Fruit fly (Drosophila melanogaster) whole organism, embryonic: ENCODE measurements around the gene Rad60.

Experiments
- Asciz ChIP-seq: fragments of 200-800 bp; sonication (Bioruptor generic); optimal IDR thresholded peaks from 2 replicates; lab custom pipeline; 2017; ENCODE audit warnings: missing biosample characterization, mild to moderate bottlenecking, missing genetic modification characterization, missing genetic modification reagents
- Awh ChIP-seq: fragments of 200-800 bp; sonication (Bioruptor generic); IDR thresholded peaks from 2 replicates; pipeline ENCODE4, ENCODE4 v1.3.6; 2022; ENCODE audit warnings: missing biosample characterization, missing genetic modification characterization
- B-H1 ChIP-seq: fragments of 200-800 bp; sonication (Bioruptor generic); IDR thresholded peaks from 3 replicates; pipeline ENCODE4 v1.3.6; 2022; ENCODE audit warnings: missing biosample characterization, missing genetic modification characterization
- B-H2 ChIP-seq: fragments of 200-800 bp; sonication (Bioruptor generic); optimal IDR thresholded peaks from 2 replicates; lab custom pipeline; 2018; ENCODE audit warnings: missing biosample characterization, mild to moderate bottlenecking, missing genetic modification characterization
- CG10431 ChIP-seq: fragments of 200-800 bp; sonication (Bioruptor generic); optimal IDR thresholded peaks from 3 replicates; lab custom pipeline; 2018; ENCODE audit warnings: missing biosample characterization, mild to moderate bottlenecking, missing genetic modification characterization
- CG10979 ChIP-seq: fragments of 200-800 bp; sonication (Bioruptor generic); optimal IDR thresholded peaks from 2 replicates; lab custom pipeline; 2018; ENCODE audit warnings: missing biosample characterization, mild to moderate bottlenecking, missing genetic modification characterization, moderate library complexity
- CG14441 ChIP-seq: fragments of 200-800 bp; sonication (Bioruptor generic); IDR thresholded peaks from 2 replicates; pipeline ENCODE4 v1.3.6; 2022; ENCODE audit warnings: missing biosample characterization, missing genetic modification characterization
- CG17359 ChIP-seq: fragments of 200-800 bp; sonication (Bioruptor generic); optimal IDR thresholded peaks from 3 replicates; lab custom pipeline; 2018; ENCODE audit warnings: missing biosample characterization, mild to moderate bottlenecking, missing genetic modification characterization, moderate library complexity
- CG17385 ChIP-seq: fragments of 200-800 bp; sonication (Bioruptor generic); optimal IDR thresholded peaks from 3 replicates; lab custom pipeline; 2018; ENCODE audit warnings: missing biosample characterization, mild to moderate bottlenecking, missing genetic modification characterization
- CG2129 ChIP-seq: fragments of 200-800 bp; sonication (Bioruptor generic); IDR thresholded peaks from 2 replicates; pipeline ENCODE4 v1.3.6; 2022; ENCODE audit warnings: missing biosample characterization, missing genetic modification characterization; ENCODE audit not compliant: partially characterized antibody
- CG31388 ChIP-seq: fragments of 200-800 bp; sonication (Bioruptor generic); optimal IDR thresholded peaks from 2 replicates; lab custom pipeline; 2016; ENCODE audit warnings: missing biosample characterization, missing genetic modification characterization
- CG3407 ChIP-seq: fragments of 200-800 bp; sonication (Bioruptor generic); optimal IDR thresholded peaks from 2 replicates; lab custom pipeline; 2018; ENCODE audit warnings: missing biosample characterization, mild to moderate bottlenecking, missing genetic modification characterization
- CG3726 ChIP-seq: fragments of 200-800 bp; sonication (Bioruptor generic); IDR thresholded peaks from 3 replicates; pipeline ENCODE4, ENCODE4 v1.3.6; 2022; ENCODE audit warnings: missing biosample characterization, missing genetic modification characterization
- CG4328 ChIP-seq: fragments of 200-800 bp; sonication (Bioruptor generic); optimal IDR thresholded peaks from 3 replicates; lab custom pipeline; 2017; ENCODE audit warnings: missing biosample characterization, missing genetic modification reagents, missing genetic modification characterization
- CG5180 ChIP-seq: fragments of 200-800 bp; sonication (Bioruptor generic); optimal IDR thresholded peaks from 3 replicates; lab custom pipeline; 2017; ENCODE audit warnings: missing biosample characterization, missing genetic modification characterization, mild to moderate bottlenecking, moderate library complexity, missing genetic modification reagents
- CG6683 ChIP-seq: fragments of 200-800 bp; sonication (Bioruptor generic); optimal IDR thresholded peaks from 2 replicates; lab custom pipeline; 2017; ENCODE audit warnings: missing biosample characterization, mild to moderate bottlenecking, missing genetic modification characterization, missing genetic modification reagents
- CG7357 ChIP-seq: fragments of 200-800 bp; sonication (Bioruptor generic); IDR thresholded peaks from 3 replicates; pipeline ENCODE4 v1.3.6; 2022; ENCODE audit warnings: missing biosample characterization, missing genetic modification characterization
- CG8089 ChIP-seq: fragments of 200-800 bp; sonication (Bioruptor generic); optimal IDR thresholded peaks from 3 replicates; lab custom pipeline; 2016; ENCODE audit warnings: missing biosample characterization, missing genetic modification characterization
- Drgx ChIP-seq: fragments of 200-800 bp; sonication (Bioruptor generic); IDR thresholded peaks from 2 replicates; pipeline ENCODE4 v1.3.6; 2022; ENCODE audit warnings: missing biosample characterization, missing genetic modification characterization
- HLH3B ChIP-seq: fragments of 200-800 bp; sonication (Bioruptor generic); IDR thresholded peaks from 2 replicates; pipeline ENCODE4 v1.3.6; 2022; ENCODE audit warnings: missing biosample characterization, missing genetic modification characterization
- Hand ChIP-seq: fragments of 200-800 bp; sonication (Bioruptor generic); optimal IDR thresholded peaks from 2 replicates; lab custom pipeline; 2017; ENCODE audit warnings: mild to moderate bottlenecking, missing biosample characterization, missing genetic modification reagents, missing genetic modification characterization
- Lim3 ChIP-seq: fragments of 200-800 bp; sonication (Bioruptor generic); IDR thresholded peaks from 2 replicates; pipeline ENCODE4 v1.3.6; 2022; ENCODE audit warnings: missing biosample characterization, missing genetic modification characterization
- MBD-R2 ChIP-seq: fragments of 200-800 bp; sonication (Bioruptor generic); IDR thresholded peaks from 2 replicates; pipeline ENCODE4 v1.3.6; 2022; ENCODE audit warnings: missing biosample characterization, missing genetic modification characterization
- Neu2 ChIP-seq: fragments of 200-800 bp; sonication (Bioruptor generic); optimal IDR thresholded peaks from 3 replicates; lab custom pipeline; 2016; ENCODE audit warnings: missing biosample characterization, missing genetic modification characterization, borderline replicate concordance
- Nf-YB ChIP-seq: fragments of 200-800 bp; sonication (Bioruptor generic); optimal IDR thresholded peaks from 3 replicates; lab custom pipeline; 2019; ENCODE audit warnings: missing biosample characterization, mild to moderate bottlenecking, missing genetic modification characterization, moderate library complexity
- Optix ChIP-seq: fragments of 200-800 bp; sonication (Bioruptor generic); IDR thresholded peaks from 3 replicates; pipeline ENCODE4 v1.3.6; 2022; ENCODE audit warnings: missing biosample characterization, missing genetic modification characterization
- Scr ChIP-seq: fragments of 200-800 bp; sonication (Bioruptor generic); IDR thresholded peaks from 2 replicates; pipeline ENCODE4 v1.3.6; 2022; ENCODE audit warnings: missing biosample characterization, missing genetic modification characterization; ENCODE audit not compliant: partially characterized antibody
- Sox102F ChIP-seq: fragments of 200-800 bp; sonication (Bioruptor generic); optimal IDR thresholded peaks from 2 replicates; lab custom pipeline; 2018; ENCODE audit warnings: missing biosample characterization, mild to moderate bottlenecking, missing genetic modification characterization, moderate library complexity
- cas ChIP-seq: fragments of 200-800 bp; sonication (Bioruptor generic); IDR thresholded peaks from 2 replicates; pipeline ENCODE4 v1.3.6; 2022; ENCODE audit warnings: missing biosample characterization, missing genetic modification characterization
- chm ChIP-seq: fragments of 200-800 bp; sonication (Bioruptor generic); IDR thresholded peaks from 2 replicates; pipeline ENCODE4 v1.3.6; 2022; ENCODE audit warnings: missing biosample characterization, missing genetic modification characterization
- da ChIP-seq: fragments of 200-800 bp; sonication (Bioruptor generic); optimal IDR thresholded peaks from 2 replicates; lab custom pipeline; 2016; ENCODE audit warnings: missing biosample characterization, missing genetic modification characterization
- fru ChIP-seq: fragments of >200 bp; optimal IDR thresholded peaks from 2 replicates; lab custom pipeline; 2017
- ftz-f1 ChIP-seq: fragments of 200-800 bp; sonication (Bioruptor generic); optimal IDR thresholded peaks from 2 replicates; lab custom pipeline; 2016; ENCODE audit warnings: missing biosample characterization, missing genetic modification characterization
- grn ChIP-seq: fragments of 200-800 bp; sonication (Bioruptor generic); optimal IDR thresholded peaks from 3 replicates; lab custom pipeline; 2017; ENCODE audit warnings: missing biosample characterization, missing genetic modification characterization
- gro ChIP-seq: fragments of 200-800 bp; sonication (Bioruptor generic); optimal IDR thresholded peaks from 2 replicates; lab custom pipeline; 2016; ENCODE audit warnings: missing biosample characterization, missing genetic modification characterization
- ken ChIP-seq: fragments of 200-800 bp; sonication (Bioruptor generic); IDR thresholded peaks from 3 replicates; pipeline ENCODE4 v1.3.6; 2022; ENCODE audit warnings: missing biosample characterization, missing genetic modification characterization
- lab ChIP-seq: fragments of 200-800 bp; sonication (Bioruptor generic); optimal IDR thresholded peaks from 3 replicates; lab custom pipeline; 2017; ENCODE audit warnings: missing biosample characterization, missing genetic modification characterization, mild to moderate bottlenecking, moderate library complexity, missing genetic modification reagents
- peb ChIP-seq: fragments of 200-800 bp; sonication (Bioruptor generic); IDR thresholded peaks from 2 replicates; pipeline ENCODE4 v1.3.6; 2022; ENCODE audit warnings: missing biosample characterization, missing genetic modification characterization
- pros ChIP-seq: fragments of 200-800 bp; sonication (Bioruptor generic); optimal IDR thresholded peaks from 3 replicates; lab custom pipeline; 2019; ENCODE audit warnings: missing biosample characterization, mild to moderate bottlenecking, missing genetic modification characterization, moderate library complexity
- ranshi ChIP-seq: fragments of 200-800 bp; sonication (Bioruptor generic); IDR thresholded peaks from 2 replicates; pipeline ENCODE4 v1.3.6; 2022; ENCODE audit warnings: missing biosample characterization, missing genetic modification characterization
- sim ChIP-seq: fragments of 200-800 bp; sonication (Bioruptor generic); IDR thresholded peaks from 2 replicates; pipeline ENCODE4 v1.3.6; 2022; ENCODE audit warnings: missing biosample characterization, missing genetic modification characterization
- slp2 ChIP-seq: fragments of 200-800 bp; sonication (Bioruptor generic); optimal IDR thresholded peaks from 2 replicates; lab custom pipeline; 2016; ENCODE audit warnings: missing biosample characterization, missing genetic modification characterization
- sug ChIP-seq: fragments of 200-800 bp; optimal IDR thresholded peaks from 2 replicates; lab custom pipeline; 2019; ENCODE audit warnings: missing biosample characterization, mild to moderate bottlenecking, missing genetic modification characterization, moderate library complexity
- tin ChIP-seq: fragments of 200-800 bp; sonication (Bioruptor generic); optimal IDR thresholded peaks from 3 replicates; lab custom pipeline; 2016; ENCODE audit warnings: missing biosample characterization, missing genetic modification characterization
- tna ChIP-seq: fragments of 200-800 bp; sonication (Bioruptor generic); IDR thresholded peaks from 2 replicates; pipeline ENCODE4 v1.3.6; 2022; ENCODE audit warnings: missing biosample characterization, missing genetic modification characterization; ENCODE audit not compliant: partially characterized antibody
- toy ChIP-seq: fragments of 200-800 bp; sonication (Bioruptor generic); IDR thresholded peaks from 2 replicates; pipeline ENCODE4 v1.3.6; 2022; ENCODE audit warnings: missing biosample characterization, missing genetic modification characterization
- trem ChIP-seq: fragments of 200-800 bp; optimal IDR thresholded peaks from 3 replicates; lab custom pipeline; 2019; ENCODE audit warnings: missing biosample characterization, mild to moderate bottlenecking, missing genetic modification characterization, moderate library complexity
- usp ChIP-seq: fragments of >200 bp; optimal IDR thresholded peaks from 2 replicates; lab custom pipeline; 2017; ENCODE audit warnings: missing biosample characterization, missing genetic modification characterization
- wek ChIP-seq: fragments of 200-800 bp; sonication (Bioruptor generic); optimal IDR thresholded peaks from 3 replicates; lab custom pipeline; 2018; ENCODE audit warnings: missing biosample characterization, mild to moderate bottlenecking, missing genetic modification characterization, moderate library complexity

Gene Rad60

DNA sequence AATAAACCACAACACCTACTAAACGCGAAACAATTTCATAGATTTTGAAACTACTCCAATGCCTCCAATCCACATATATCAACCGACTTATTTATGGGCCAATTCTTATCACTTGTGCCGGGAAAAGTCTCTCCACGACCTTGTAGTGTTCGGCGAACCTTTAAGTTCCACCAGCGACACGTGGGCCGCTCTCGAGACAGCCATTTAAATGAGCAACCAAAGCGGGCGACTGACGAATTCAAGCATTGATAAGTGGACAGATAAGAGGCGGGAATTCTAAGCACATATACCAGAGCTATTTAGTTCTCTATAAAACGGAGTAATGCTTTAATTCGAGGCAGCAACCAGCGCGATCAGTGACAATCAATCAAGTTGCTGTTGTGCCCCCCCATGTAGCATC lies 38.5 kb downstream of the Rad60 start (continued):
- TF ChIP-seq lab (GFP tag; lab: Kevin White, UChicago) (peak; percentile 24), Nf-YB (GFP tag; lab: Kevin White, UChicago) (no peak), Drgx (GFP tag; lab: Robert Waterston, UW) (no peak), Asciz (GFP tag; lab: Kevin White, UChicago) (no peak), tin (GFP tag; lab: Kevin White, UChicago) (no peak), grn (GFP tag; lab: Kevin White, UChicago) (no peak), Hand (no peak), pros (GFP tag; lab: Kevin White, UChicago) (no peak), Awh (no peak), wek (GFP tag; lab: Kevin White, UChicago) (no peak), CG10979 (no peak), Sox102F (GFP tag; lab: Kevin White, UChicago) (no peak), CG17359 (no peak), CG14441 (GFP tag; lab: Robert Waterston, UW) (no peak), CG5180 (peak; percentile 31), sug (peak; percentile 86), da (GFP tag; lab: Kevin White, UChicago) (no peak), CG2129 (GFP tag; lab: Robert Waterston, UW) (no peak), tna (no peak), CG8089 (GFP tag; lab: Kevin White, UChicago) (no peak), CG3407 (GFP tag; lab: Kevin White, UChicago) (no peak), B-H2 (no peak), slp2 (GFP tag; lab: Kevin White, UChicago) (no peak), CG31388 (GFP tag; lab: Kevin White, UChicago) (no peak), CG6683 (GFP tag; lab: Kevin White, UChicago) (no peak), trem (tag; lab: Kevin White, UChicago) (no peak), CG17385 (no peak), Scr (GFP tag; lab: Robert Waterston, UW) (no peak), ken (GFP tag; lab: Robert Waterston, UW) (no peak), cas (GFP tag; lab: Robert Waterston, UW) (no peak), CG7357 (GFP tag; lab: Robert Waterston, UW) (no peak), toy (GFP tag; lab: Robert Waterston, UW) (no peak), ftz-f1 (GFP tag; lab: Kevin White, UChicago) (peak; percentile 24), usp (GFP tag; lab: Kevin White, UChicago) (no peak), HLH3B (no peak), MBD-R2 (no peak), Neu2 (no peak), CG4328 (GFP tag; lab: Kevin White, UChicago) (no peak), CG10431 (no peak), gro (GFP tag; lab: Kevin White, UChicago) (no peak), peb (GFP tag; lab: Robert Waterston, UW) (no peak), Lim3 (GFP tag; lab: Robert Waterston, UW) (no peak), CG3726 (GFP tag; lab: Robert Waterston, UW) (no peak), B-H1 (GFP tag; lab: Robert Waterston, UW) (no peak), sim (GFP tag; lab: Robert Waterston, UW) (no peak), ranshi (GFP tag; lab: Robert Waterston, UW) (no peak), Optix (GFP tag; lab: Robert Waterston, UW) (no peak), fru (lab: Kevin White, UChicago) (no peak), chm (GFP tag; lab: Robert Waterston, UW) (no peak)
